Worm (Caenorhabditis elegans) whole organism, young adult: ENCODE measurements around the gene Y38E10A.35.

Experiments used
- C06A6.2 ChIP-seq: fragments of 200-800 bp; sonication (Bioruptor generic); conservative IDR thresholded peaks from 2 replicates; pipeline ENCODE4 v1.3.6; 2022; ENCODE audit warnings: missing genetic modification characterization, missing compliant biosample characterization
- F22D6.2 ChIP-seq: sonication (generic microtip); optimal IDR thresholded peaks from 2 replicates; lab custom pipeline; 2016; ENCODE audit warnings: mild to moderate bottlenecking, missing genetic modification characterization, missing compliant biosample characterization
- F23B12.7 ChIP-seq: sonication (generic microtip); optimal IDR thresholded peaks from 2 replicates; lab custom pipeline; 2017; ENCODE audit warnings: missing genetic modification characterization, mild to moderate bottlenecking, missing compliant biosample characterization, antibody characterized with exemption, moderate library complexity; ENCODE audit not compliant: insufficient read depth
- F39B2.1 ChIP-seq: fragments of 200-800 bp; sonication (Bioruptor generic); IDR thresholded peaks from 2 replicates; pipeline ENCODE4 v1.3.6; 2022; ENCODE audit warnings: missing genetic modification reagents, missing genetic modification characterization, missing compliant biosample characterization
- F49E8.2 ChIP-seq: sonication (generic microtip); optimal IDR thresholded peaks from 3 replicates; lab custom pipeline; 2017; ENCODE audit warnings: missing genetic modification characterization, mild to moderate bottlenecking, missing compliant biosample characterization, antibody characterized with exemption, moderate library complexity; ENCODE audit not compliant: insufficient read depth
- F52B5.7 ChIP-seq: sonication (generic microtip); optimal IDR thresholded peaks from 2 replicates; lab custom pipeline; 2016; ENCODE audit warnings: mild to moderate bottlenecking, missing genetic modification characterization, missing compliant biosample characterization
- F57C9.4 ChIP-seq: sonication (generic microtip); optimal IDR thresholded peaks from 2 replicates; lab custom pipeline; 2017; ENCODE audit warnings: mild to moderate bottlenecking, missing genetic modification characterization, missing compliant biosample characterization
- K11D2.4 ChIP-seq: fragments of 200-800 bp; sonication (Bioruptor generic); IDR thresholded peaks from 2 replicates; pipeline ENCODE4 v1.3.6; 2022; ENCODE audit warnings: missing genetic modification reagents, missing genetic modification characterization, missing compliant biosample characterization
- T26A5.8 ChIP-seq: sonication (generic microtip); optimal IDR thresholded peaks from 2 replicates; lab custom pipeline; 2016; ENCODE audit warnings: missing genetic modification characterization, missing compliant biosample characterization
- Y53F4B.3 ChIP-seq: fragments of 200-800 bp; sonication (Bioruptor generic); IDR thresholded peaks from 2 replicates; pipeline ENCODE4 v1.3.6; 2022; ENCODE audit warnings: missing genetic modification reagents, missing genetic modification characterization, missing compliant biosample characterization
- Y56A3A.18 ChIP-seq: fragments of 200-800 bp; sonication (Bioruptor generic); IDR thresholded peaks from 2 replicates; pipeline ENCODE4 v1.3.6; 2022; ENCODE audit warnings: missing genetic modification reagents, missing genetic modification characterization, missing compliant biosample characterization
- attf-6 ChIP-seq: fragments of 200-800 bp; sonication (Bioruptor generic); IDR thresholded peaks from 2 replicates; pipeline ENCODE4 v1.3.6; 2022; ENCODE audit warnings: missing genetic modification reagents, missing genetic modification characterization, missing compliant biosample characterization
- ceh-79 ChIP-seq: sonication (generic microtip); optimal IDR thresholded peaks from 2 replicates; lab custom pipeline; 2017; ENCODE audit warnings: mild to moderate bottlenecking, missing genetic modification characterization, missing compliant biosample characterization
- ceh-91 ChIP-seq: fragments of 200-800 bp; sonication (Bioruptor generic); IDR thresholded peaks from 2 replicates; pipeline ENCODE4 v1.3.6; 2022; ENCODE audit warnings: missing genetic modification reagents, missing genetic modification characterization, missing compliant biosample characterization
- chd-7 ChIP-seq: sonication (generic microtip); optimal IDR thresholded peaks from 2 replicates; lab custom pipeline; 2016; ENCODE audit warnings: mild to moderate bottlenecking, missing genetic modification characterization, moderate library complexity, missing compliant biosample characterization
- egl-44 ChIP-seq: fragments of 200-800 bp; sonication (Bioruptor generic); IDR thresholded peaks from 2 replicates; pipeline ENCODE4 v1.3.6; 2022; ENCODE audit warnings: missing genetic modification reagents, missing genetic modification characterization, missing compliant biosample characterization
- egrh-3 ChIP-seq: fragments of 200-800 bp; sonication (Bioruptor generic); IDR thresholded peaks from 2 replicates; pipeline ENCODE4 v1.3.6; 2022; ENCODE audit warnings: missing genetic modification reagents, missing genetic modification characterization, missing compliant biosample characterization
- fkh-3 ChIP-seq: sonication (generic microtip); optimal IDR thresholded peaks from 2 replicates; lab custom pipeline; 2016; ENCODE audit warnings: mild to moderate bottlenecking, missing genetic modification characterization, missing compliant biosample characterization
- hlh-26 ChIP-seq: fragments of 200-800 bp; sonication (Bioruptor generic); conservative IDR thresholded peaks from 2 replicates; pipeline ENCODE4 v1.3.6; 2022; ENCODE audit warnings: missing genetic modification reagents, missing genetic modification characterization, missing compliant biosample characterization
- hmg-1.2 ChIP-seq: fragments of 200-800 bp; sonication (Bioruptor generic); IDR thresholded peaks from 2 replicates; pipeline ENCODE4 v1.3.6; 2022; ENCODE audit warnings: missing genetic modification reagents, missing genetic modification characterization, missing compliant biosample characterization
- let-526 ChIP-seq: fragments of 200-800 bp; sonication (Bioruptor generic); IDR thresholded peaks from 2 replicates; pipeline ENCODE4 v1.3.6; 2022; ENCODE audit warnings: missing genetic modification reagents, missing genetic modification characterization, missing compliant biosample characterization
- lin-35 ChIP-seq, 3 experiments: fragments of 150-350 bp in 2 of 3; sonication (generic microtip) in 1 of 3; optimal IDR thresholded peaks; 2 replicates each; lab custom pipeline; 2014 to 2018; ENCODE audit warnings: missing biosample characterization in 3 of 3, missing genetic modification characterization in 3 of 3, missing genetic modification reagents in 3 of 3
- lir-1 ChIP-seq: fragments of 200-800 bp; sonication (Bioruptor generic); conservative IDR thresholded peaks from 2 replicates; pipeline ENCODE4 v1.3.6; 2022; ENCODE audit warnings: missing genetic modification reagents, missing genetic modification characterization, missing compliant biosample characterization
- madf-10 ChIP-seq: sonication (generic microtip); optimal IDR thresholded peaks from 2 replicates; lab custom pipeline; 2016; ENCODE audit warnings: mild to moderate bottlenecking, missing genetic modification characterization, missing compliant biosample characterization
- madf-8 ChIP-seq: fragments of 200-800 bp; sonication (Bioruptor generic); conservative IDR thresholded peaks from 2 replicates; pipeline ENCODE4 v1.3.6; 2022; ENCODE audit warnings: missing genetic modification reagents, missing genetic modification characterization, missing compliant biosample characterization
- mes-4 ChIP-seq: sonication (generic microtip); optimal IDR thresholded peaks from 2 replicates; lab custom pipeline; 2016; ENCODE audit warnings: missing genotype, missing genetic modification characterization, missing compliant biosample characterization
- nhr-120 ChIP-seq: fragments of 200-800 bp; sonication (Bioruptor generic); IDR thresholded peaks from 2 replicates; pipeline ENCODE4 v1.3.6; 2022; ENCODE audit warnings: missing genetic modification characterization, missing compliant biosample characterization
- nhr-27 ChIP-seq: fragments of 200-800 bp; sonication (Bioruptor generic); optimal IDR thresholded peaks from 2 replicates; lab custom pipeline; 2018; ENCODE audit warnings: mild to moderate bottlenecking, missing genetic modification characterization, moderate library complexity, missing compliant biosample characterization
- nhr-80 ChIP-seq: sonication (generic microtip); optimal IDR thresholded peaks from 2 replicates; lab custom pipeline; 2016; ENCODE audit warnings: missing genetic modification characterization, missing compliant biosample characterization
- pbrm-1 ChIP-seq: fragments of 200-800 bp; sonication (Bioruptor generic); IDR thresholded peaks from 2 replicates; pipeline ENCODE4 v1.3.6; 2022; ENCODE audit warnings: missing genetic modification reagents, missing genetic modification characterization, missing compliant biosample characterization
- rcor-1 ChIP-seq: fragments of 200-800 bp; sonication (Bioruptor generic); IDR thresholded peaks from 2 replicates; pipeline ENCODE4 v1.3.6; 2022; ENCODE audit warnings: missing genetic modification reagents, missing genetic modification characterization, missing compliant biosample characterization
- rec-8 ChIP-seq, 2 experiments: sonication (generic microtip); optimal IDR thresholded peaks; 2 replicates each; lab custom pipeline; 2016; ENCODE audit warnings: mild to moderate bottlenecking in 2 of 2, missing genetic modification characterization in 2 of 2, missing genetic modification reagents in 2 of 2, missing genotype in 2 of 2, missing biosample characterization in 1 of 2, missing compliant biosample characterization in 1 of 2, moderate library complexity in 1 of 2
- sdz-38 ChIP-seq: sonication (generic microtip); optimal IDR thresholded peaks from 2 replicates; lab custom pipeline; 2016; ENCODE audit warnings: missing genotype, missing genetic modification characterization, missing compliant biosample characterization
- somi-1 ChIP-seq: fragments of 200-800 bp; sonication (Bioruptor generic); optimal IDR thresholded peaks from 2 replicates; lab custom pipeline; 2018; ENCODE audit warnings: mild to moderate bottlenecking, missing genetic modification characterization, missing compliant biosample characterization
- tlf-1 ChIP-seq: fragments of 200-800 bp; sonication (Bioruptor generic); optimal IDR thresholded peaks from 2 replicates; lab custom pipeline; 2018; ENCODE audit warnings: mild to moderate bottlenecking, missing genetic modification characterization, missing compliant biosample characterization
- unc-130 ChIP-seq: sonication (generic microtip); optimal IDR thresholded peaks from 2 replicates; lab custom pipeline; 2016; ENCODE audit warnings: missing genetic modification reagents, missing genetic modification characterization, missing compliant biosample characterization
- ztf-6 ChIP-seq: fragments of 200-800 bp; sonication (Bioruptor generic); IDR thresholded peaks from 2 replicates; pipeline ENCODE4 v1.3.6; 2022; ENCODE audit warnings: missing genetic modification reagents, missing genetic modification characterization, missing compliant biosample characterization

The Y38E10A.35 gene

DNA sequence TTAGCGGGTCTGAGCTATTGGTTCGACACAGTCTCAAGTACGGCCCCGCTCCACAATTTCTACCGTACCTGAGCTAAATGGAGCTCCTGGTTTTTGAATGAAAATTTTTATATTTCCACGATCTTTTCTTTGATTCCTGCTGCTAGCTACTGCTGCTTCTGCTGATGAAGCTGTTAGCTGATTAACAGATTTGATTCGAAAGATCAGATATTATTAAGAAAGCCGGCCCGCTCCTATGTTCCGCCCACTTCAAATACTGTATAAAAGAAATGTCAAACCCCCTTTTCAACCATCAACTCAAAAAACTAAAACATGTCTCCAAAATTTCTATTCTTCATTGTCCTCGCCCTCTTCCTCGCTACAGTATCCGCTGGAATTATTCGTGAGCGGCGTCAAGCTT lies 44.9 kb upstream of the Y38E10A.35 start, which contains the start of gene nspe-3:
Gene nspe-3 (plus strand): TSS at position 301 of the 400 bp plus-strand sequence.
- TF ChIP-seq somi-1 (GFP tag; lab: Kevin White, UChicago) = no peak
- no peak for TF ChIP-seq madf-10 (tag; lab: Kevin White, UChicago)
- no peak for TF ChIP-seq F23B12.7 (tag; lab: Kevin White, UChicago)
- no peak for TF ChIP-seq F52B5.7
- no peak for TF ChIP-seq Y53F4B.3 (GFP tag; lab: Robert Waterston, UW)
- no peak for TF ChIP-seq let-526
- no peak for TF ChIP-seq nhr-120 (GFP tag; lab: Robert Waterston, UW)
- no peak for TF ChIP-seq mes-4 (tag; lab: Kevin White, UChicago)
- TF ChIP-seq nhr-80 = no peak
- no peak for TF ChIP-seq Y56A3A.18 (GFP tag; lab: Robert Waterston, UW)
- no peak for TF ChIP-seq unc-130 (GFP tag; lab: Kevin White, UChicago)

DNA sequence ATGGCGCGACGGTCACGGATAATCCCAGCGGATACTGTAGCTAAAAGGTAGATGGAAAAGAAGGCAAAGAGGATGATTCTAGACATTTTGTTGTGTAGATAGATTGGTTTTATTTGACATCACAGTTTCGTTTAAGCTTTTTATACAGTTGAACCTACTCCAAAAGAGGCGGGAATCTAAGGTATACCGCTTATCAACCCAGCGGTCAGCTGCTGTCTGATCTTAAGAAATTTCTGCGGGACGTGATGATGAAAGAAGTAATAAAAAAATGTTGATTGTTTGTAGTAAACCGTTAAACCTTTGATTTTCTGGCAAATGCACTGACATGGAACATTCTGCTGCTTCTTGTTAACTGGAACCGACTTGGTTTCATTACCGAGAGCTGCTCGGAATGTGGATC lies 43.4 kb upstream of the Y38E10A.35 start, which contains the start of gene nspe-6:
Gene nspe-6 (minus strand): TSS at position 101 of the 400 bp plus-strand sequence.
- TF ChIP-seq ceh-79 (tag; lab: Kevin White, UChicago) (no peak), tlf-1 (GFP tag; lab: Kevin White, UChicago) (no peak), pbrm-1 (GFP tag; lab: Robert Waterston, UW) (no peak), chd-7 (tag; lab: Kevin White, UChicago) (no peak)

DNA sequence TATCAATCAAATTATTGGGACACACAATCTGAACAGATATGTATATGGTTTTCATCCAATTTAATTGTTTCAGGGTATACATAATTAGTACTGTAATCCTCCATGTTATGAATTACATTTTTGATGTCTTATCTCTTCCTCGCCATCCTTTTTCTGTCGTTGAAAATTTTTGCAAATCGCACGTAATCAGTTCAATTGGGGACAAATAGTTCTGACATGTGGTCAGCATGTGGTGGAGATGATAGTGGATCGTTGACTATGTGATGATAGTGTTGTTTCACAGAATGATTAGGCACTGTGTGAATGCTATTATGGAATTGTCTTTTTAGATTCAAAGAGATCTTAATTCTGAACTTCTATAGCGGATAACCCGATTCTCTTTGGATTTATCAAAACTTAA lies 42.8 kb upstream of the Y38E10A.35 start:
- TF ChIP-seq ztf-6 (GFP tag; lab: Robert Waterston, UW) (no peak), nhr-27 (tag; lab: Kevin White, UChicago) (no peak), lir-1 (GFP tag; lab: Robert Waterston, UW) (no peak), F39B2.1 (GFP tag; lab: Robert Waterston, UW) (no peak), F57C9.4 (tag; lab: Kevin White, UChicago) (no peak), attf-6 (GFP tag; lab: Robert Waterston, UW) (no peak), rec-8 (tag; optimal IDR thresholded peaks at IDR 0.05; lab: Kevin White, UChicago) (no peak), Y56A3A.18 (GFP tag; lab: Robert Waterston, UW) (no peak), egrh-3 (no peak), madf-8 (no peak), ceh-91 (GFP tag; lab: Robert Waterston, UW) (no peak), hlh-26 (GFP tag; lab: Robert Waterston, UW) (no peak), somi-1 (GFP tag; lab: Kevin White, UChicago) (no peak), let-526 (no peak)
- TF ChIP-seq, all 124 proteins: peak for 0

DNA sequence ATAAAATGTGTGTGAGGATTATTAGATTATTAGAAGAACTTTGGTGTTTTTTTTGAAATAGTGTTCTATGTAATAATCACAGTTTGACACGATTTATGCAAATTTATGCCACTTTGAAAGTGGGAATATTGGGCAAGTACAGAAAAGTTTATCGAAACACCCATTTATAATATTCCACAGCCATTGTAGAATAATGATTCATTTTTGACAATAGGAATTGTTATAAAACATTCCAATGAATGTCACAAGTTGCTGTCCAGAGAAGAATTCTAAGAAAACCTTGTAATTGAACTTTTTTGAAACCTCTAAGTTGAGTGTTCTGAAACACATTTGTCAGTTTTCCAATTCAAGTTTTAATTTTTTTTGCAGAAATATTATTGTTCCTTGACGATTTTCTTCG lies 39.6 kb upstream of the Y38E10A.35 start, which contains the start of gene nspe-4:
Gene nspe-4 (plus strand): TSS at position 301 of the 400 bp plus-strand sequence.
- no peak for TF ChIP-seq egl-44
- no peak for TF ChIP-seq T26A5.8 (tag; lab: Kevin White, UChicago)

DNA sequence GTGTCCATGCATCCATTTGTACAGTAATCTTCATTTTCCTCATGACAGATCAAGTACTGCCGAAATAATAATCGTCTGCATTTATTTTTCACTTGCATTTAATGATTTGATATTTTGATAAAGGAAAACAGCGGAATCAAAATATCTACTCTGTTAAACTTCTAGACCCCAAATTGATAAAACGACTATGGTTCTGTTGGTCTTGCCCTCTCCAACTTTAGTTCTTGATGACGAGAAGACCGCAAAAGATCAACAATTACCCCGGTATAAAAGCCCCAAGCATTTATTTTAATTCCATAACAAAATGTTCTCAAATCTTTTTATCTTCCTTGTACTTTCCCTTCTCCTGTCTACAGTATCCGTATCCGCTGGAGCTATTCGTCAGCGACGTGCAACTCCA lies 36.0 kb upstream of the Y38E10A.35 start, which contains the start of gene Y38E10A.9:
Gene Y38E10A.9 (plus strand): TSS at position 301 of the 400 bp plus-strand sequence.
- TF ChIP-seq madf-8 (no peak), F57C9.4 (tag; lab: Kevin White, UChicago) (no peak), C06A6.2 (GFP tag; lab: Robert Waterston, UW) (no peak), madf-10 (tag; lab: Kevin White, UChicago) (no peak), fkh-3 (tag; lab: Kevin White, UChicago) (no peak), F49E8.2 (tag; lab: Kevin White, UChicago) (no peak), lin-35 (GFP tag; optimal IDR thresholded peaks at IDR 0.05; lab: Kevin White, UChicago) (no peak), F22D6.2 (no peak), rcor-1 (GFP tag; lab: Robert Waterston, UW) (no peak), sdz-38 (tag; lab: Kevin White, UChicago) (no peak), hmg-1.2 (GFP tag; lab: Robert Waterston, UW) (no peak), K11D2.4 (GFP tag; lab: Robert Waterston, UW) (no peak)
